Fruit fly (Drosophila melanogaster) Kc167 (cell line): ENCODE measurements around the gene CG17364.

Source experiments
- Myc ChIP-seq: fragments of >200 bp; optimal IDR thresholded peaks from 2 replicates; lab custom pipeline; 2017; ENCODE audit warnings: missing external identifiers
- Sin3A ChIP-seq: fragments of >200 bp; optimal IDR thresholded peaks from 2 replicates; lab custom pipeline; 2018; ENCODE audit warnings: missing external identifiers
- h ChIP-seq: fragments of >200 bp; optimal IDR thresholded peaks from 3 replicates; lab custom pipeline; 2018; ENCODE audit warnings: missing external identifiers
- insv ChIP-seq: fragments of >200 bp; optimal IDR thresholded peaks from 3 replicates; lab custom pipeline; 2018; ENCODE audit warnings: missing external identifiers
- psq ChIP-seq: fragments of >200 bp; optimal IDR thresholded peaks from 2 replicates; lab custom pipeline; 2017; ENCODE audit warnings: missing external identifiers
- ttk ChIP-seq: sonication (Bioruptor generic); optimal IDR thresholded peaks from 2 replicates; lab custom pipeline; 2017; ENCODE audit warnings: missing external identifiers

CG17364 gene

dm6 chr3L:13951564-13951963, 41.6 kb downstream of the CG17364 start:
- TF ChIP-seq psq (lab: Kevin White, UChicago) (no peak), Myc (lab: Kevin White, UChicago) (no peak), ttk (no peak), insv (lab: Kevin White, UChicago) (no peak), Sin3A (lab: Kevin White, UChicago) (no peak), h (lab: Kevin White, UChicago) (no peak)

DNA sequence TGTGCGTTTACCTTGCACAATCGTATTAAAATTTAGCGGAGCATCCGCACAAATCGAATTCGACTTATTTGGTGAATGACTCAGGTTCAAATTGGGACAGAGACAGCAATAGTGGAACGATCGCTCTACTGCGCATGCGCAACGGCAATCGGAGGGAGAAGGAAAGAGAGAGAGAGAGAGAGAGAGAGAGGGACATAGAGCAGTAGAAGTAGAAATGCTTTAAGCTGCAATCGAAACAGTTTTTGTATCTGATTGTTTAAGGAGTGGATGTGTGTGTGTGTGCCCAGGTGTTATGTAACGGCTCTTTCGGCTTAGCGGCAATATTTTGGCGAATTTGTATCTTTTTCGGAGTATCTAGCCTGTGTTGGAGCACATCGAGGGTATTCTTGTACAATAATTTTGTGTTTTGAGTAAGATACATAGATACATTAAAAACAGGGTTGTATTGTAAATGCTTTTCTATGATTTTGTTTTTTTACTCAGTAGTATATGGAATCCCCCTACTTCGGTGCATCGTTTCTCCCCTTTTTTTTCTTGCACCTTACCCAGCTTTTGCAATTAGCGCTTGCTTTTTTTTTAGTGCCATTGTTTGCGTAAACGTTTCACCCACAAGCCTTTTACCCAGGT, 43.6 kb downstream of the CG17364 start:
- TF ChIP-seq h (lab: Kevin White, UChicago) (no peak), Myc (lab: Kevin White, UChicago) (no peak), insv (lab: Kevin White, UChicago) (no peak), Sin3A (lab: Kevin White, UChicago) (no peak), ttk (no peak), psq (lab: Kevin White, UChicago) (no peak)

dm6 chr3L:13946003-13946402, 47.2 kb downstream of the CG17364 start:
- TF ChIP-seq insv (lab: Kevin White, UChicago) (no peak), h (lab: Kevin White, UChicago) (no peak), Myc (lab: Kevin White, UChicago) (no peak), Sin3A (lab: Kevin White, UChicago) (no peak), psq (lab: Kevin White, UChicago) (no peak), ttk (no peak)

dm6 chr3L:13939151-13939499, 54.1 kb downstream of the CG17364 start, which contains the start of gene CG32137:
Gene CG32137, plus strand, starts transcription at chr3L:13939250.
- no peak for TF ChIP-seq insv (lab: Kevin White, UChicago)
- no peak for TF ChIP-seq Sin3A (lab: Kevin White, UChicago)
- no peak for TF ChIP-seq Myc (lab: Kevin White, UChicago)
- TF ChIP-seq h (lab: Kevin White, UChicago): no peak
- TF ChIP-seq psq (lab: Kevin White, UChicago): no peak
- TF ChIP-seq ttk: no peak

DNA sequence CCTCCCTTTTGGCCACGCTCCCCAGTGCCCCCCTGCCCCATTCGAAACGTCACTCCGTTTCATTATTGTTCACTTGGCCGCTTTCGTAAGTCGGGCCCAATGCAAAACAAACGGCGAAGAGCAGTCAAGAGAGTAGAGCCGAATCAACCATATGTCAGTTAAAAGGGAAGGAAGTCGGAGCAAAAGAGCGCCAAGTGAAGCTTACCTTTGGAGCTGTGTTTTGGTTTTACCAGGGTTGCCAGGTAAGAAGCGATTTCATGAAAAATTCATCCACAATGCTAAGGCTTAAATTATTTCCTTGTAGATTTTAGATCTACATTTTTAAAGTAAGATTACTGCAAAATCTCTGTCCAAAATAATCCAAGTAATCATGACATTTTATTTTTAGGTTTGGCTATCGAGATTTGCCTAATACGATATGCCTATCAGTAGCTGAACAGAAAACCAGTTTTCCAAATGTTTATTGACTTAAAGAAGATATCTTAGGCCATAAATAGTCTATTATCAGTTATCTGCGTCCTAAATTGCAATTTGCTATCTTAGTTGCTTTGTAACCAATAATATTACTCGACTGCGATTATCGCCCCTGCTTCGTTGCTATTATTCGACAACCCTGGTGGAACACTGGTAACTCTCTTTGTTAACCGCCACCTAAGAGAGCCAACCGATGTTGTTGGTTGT, 54.6 kb downstream of the CG17364 start:
- TF ChIP-seq Sin3A (lab: Kevin White, UChicago) (no peak), insv (lab: Kevin White, UChicago) (no peak), psq (lab: Kevin White, UChicago) (no peak), Myc (lab: Kevin White, UChicago) (no peak), ttk (no peak), h (lab: Kevin White, UChicago) (no peak)

DNA sequence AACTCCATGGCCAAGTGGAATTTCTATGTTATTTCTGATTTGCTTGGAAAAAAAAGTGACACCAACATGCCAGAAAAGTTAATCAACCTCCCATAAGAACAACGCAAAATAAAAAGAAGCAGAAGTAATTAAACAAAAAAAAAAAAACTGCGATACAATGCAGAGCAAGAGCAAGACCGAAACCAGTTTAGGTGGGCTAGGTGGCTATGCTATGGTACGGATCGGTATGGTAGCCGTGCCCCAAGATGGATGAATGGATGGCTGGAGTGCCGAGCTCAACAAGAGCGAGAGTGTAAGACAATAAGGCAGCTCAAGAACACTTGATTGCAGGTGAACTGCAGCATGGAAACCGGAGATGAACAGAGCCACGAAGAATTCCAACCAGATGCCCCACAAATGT, 56.4 kb downstream of the CG17364 start:
- TF ChIP-seq insv (lab: Kevin White, UChicago) (no peak), ttk (no peak), Myc (lab: Kevin White, UChicago) (no peak), Sin3A (lab: Kevin White, UChicago) (no peak), h (lab: Kevin White, UChicago) (no peak), psq (lab: Kevin White, UChicago) (no peak)

dm6 chr3L:13934902-13935301, 58.3 kb downstream of the CG17364 start:
- TF ChIP-seq insv (lab: Kevin White, UChicago) (no peak), psq (lab: Kevin White, UChicago) (no peak), ttk (no peak), Myc (lab: Kevin White, UChicago) (no peak), h (lab: Kevin White, UChicago) (no peak), Sin3A (lab: Kevin White, UChicago) (no peak)

DNA sequence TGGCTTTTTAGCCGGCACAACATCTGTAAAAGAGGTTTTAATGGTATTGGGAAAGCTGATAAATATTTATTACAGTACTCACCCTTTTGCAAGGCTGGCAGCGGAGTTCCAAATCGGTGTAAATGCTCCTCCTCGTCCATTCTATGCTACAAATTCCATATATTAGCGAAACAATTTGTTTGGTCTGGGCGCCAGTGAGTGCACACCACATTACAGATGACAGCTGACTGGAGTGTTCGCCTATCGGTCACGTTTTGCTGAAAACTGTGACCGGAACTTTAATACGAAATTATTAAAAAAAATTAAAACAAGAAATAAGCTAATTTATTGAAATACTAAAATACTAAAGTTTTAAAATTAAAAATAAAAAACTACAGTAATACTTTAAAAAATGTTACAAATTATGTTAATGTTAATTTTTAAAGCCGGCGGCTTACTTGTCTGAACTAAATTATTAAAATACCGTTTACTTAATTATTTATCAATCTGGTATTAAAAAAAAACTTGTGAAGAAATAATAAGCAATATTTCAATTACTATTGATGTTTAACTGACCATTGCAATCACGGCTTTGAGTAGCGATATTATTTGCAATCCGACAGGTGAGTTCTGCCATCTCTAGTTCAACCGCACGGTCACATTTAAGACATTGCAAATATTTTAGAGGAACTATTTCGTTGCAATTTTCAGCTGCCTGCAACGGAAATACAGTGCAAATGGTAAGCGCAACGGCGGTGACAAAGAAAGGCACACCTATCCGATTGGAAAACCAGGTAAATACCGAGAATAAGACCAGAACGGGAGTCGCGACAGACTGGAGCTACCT, 64.2 kb downstream of the CG17364 start, which contains the start of the genes CG8833 and DCTN1-p150:
Gene CG8833, minus strand, starts transcription at position 232 of the 826 bp plus-strand sequence.
Gene DCTN1-p150, plus strand, starts transcription at position 619 of the 826 bp plus-strand sequence.
- no peak for TF ChIP-seq h (lab: Kevin White, UChicago)
- no peak for TF ChIP-seq Sin3A (lab: Kevin White, UChicago)
- no peak for TF ChIP-seq Myc (lab: Kevin White, UChicago)
- no peak for TF ChIP-seq ttk
- no peak for TF ChIP-seq psq (lab: Kevin White, UChicago)
- TF ChIP-seq insv (lab: Kevin White, UChicago): no peak
